Worm (Caenorhabditis elegans): ENCODE results near the gene C34C12.12.

DNA sequence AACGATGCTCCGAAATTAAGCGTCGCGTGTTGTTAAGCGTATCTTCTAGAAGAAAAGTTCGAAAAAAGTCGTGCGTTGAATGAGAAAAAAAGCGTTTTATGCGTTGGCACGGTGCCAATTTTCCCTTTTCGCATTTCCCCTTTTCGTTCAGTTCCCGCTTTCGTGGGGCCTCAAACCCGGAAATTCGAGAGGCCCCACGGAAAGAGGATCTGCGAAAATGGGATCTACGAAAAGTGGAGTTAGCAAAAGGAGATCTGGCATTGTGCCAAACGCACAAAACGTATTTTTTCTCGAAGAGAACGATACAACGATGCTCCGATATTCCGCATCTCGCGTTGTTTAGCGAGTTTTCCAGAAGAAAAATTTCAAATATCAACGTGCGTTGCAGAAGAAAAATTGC is 46.9 kb downstream of the C34C12.12 start:
- TF ChIP-seq ama-1 (optimal IDR thresholded peaks at IDR 0.05) (no peak), ceh-13 (GFP tag; optimal IDR thresholded peaks at IDR 0.05) (peak; percentile 96), ets-7 (tag; optimal IDR thresholded peaks at IDR 0.05) (peak; percentile 99), flt-1 (GFP tag; IDR thresholded peaks at IDR 0.05) (peak; percentile 78), hmbx-1 (tag; optimal IDR thresholded peaks at IDR 0.05) (peak; percentile 80), tbx-37 (GFP tag; conservative IDR thresholded peaks at IDR 0.05) (peak; percentile 93), B0310.2 (tag; optimal IDR thresholded peaks at IDR 0.05) (peak; percentile 97), tra-4 (tag; optimal IDR thresholded peaks at IDR 0.05) (peak; percentile 97), tbx-11 (GFP tag; IDR thresholded peaks at IDR 0.05) (peak; percentile 93), aly-1 (tag; optimal IDR thresholded peaks at IDR 0.05) (peak; percentile 98), pes-1 (GFP tag; IDR thresholded peaks at IDR 0.05) (peak; percentile 97), F13C5.2 (tag; optimal IDR thresholded peaks at IDR 0.05) (peak; percentile 88), sea-1 (GFP tag; conservative IDR thresholded peaks at IDR 0.05) (peak; percentile 94)

All from whole organism, early embryonic.